Worm (Caenorhabditis elegans) whole organism, early embryonic: ENCODE data around the gene srsx-15.

Source experiments
- B0310.2 ChIP-seq: sonication (generic microtip); optimal IDR thresholded peaks from 2 replicates; lab custom pipeline; 2016; ENCODE audit warnings: mild to moderate bottlenecking, missing genetic modification characterization, missing compliant biosample characterization
- F13C5.2 ChIP-seq: sonication (generic microtip); optimal IDR thresholded peaks from 2 replicates; lab custom pipeline; 2017; ENCODE audit warnings: mild to moderate bottlenecking, missing genetic modification characterization, inconsistent platforms, missing compliant biosample characterization
- aly-1 ChIP-seq: sonication (generic microtip); optimal IDR thresholded peaks from 2 replicates; lab custom pipeline; 2016; ENCODE audit warnings: missing genetic modification characterization, missing compliant biosample characterization
- ama-1 ChIP-seq: fragments of 150-350 bp; optimal IDR thresholded peaks from 2 replicates; lab custom pipeline; 2014
- ceh-13 ChIP-seq: fragments of 200-800 bp; sonication (Bioruptor generic); optimal IDR thresholded peaks from 2 replicates; lab custom pipeline; 2018; ENCODE audit warnings: mild to moderate bottlenecking, missing genetic modification characterization, missing compliant biosample characterization
- ceh-36 ChIP-seq: sonication (generic microtip); optimal IDR thresholded peaks from 2 replicates; lab custom pipeline; 2016; ENCODE audit warnings: missing genetic modification characterization, inconsistent platforms, missing compliant biosample characterization
- ets-7 ChIP-seq: sonication (generic microtip); optimal IDR thresholded peaks from 2 replicates; lab custom pipeline; 2016; ENCODE audit warnings: missing genotype, missing genetic modification characterization, missing compliant biosample characterization
- flt-1 ChIP-seq: fragments of 200-800 bp; sonication (Bioruptor generic); IDR thresholded peaks from 2 replicates; pipeline ENCODE4 v1.3.6; 2022; ENCODE audit warnings: missing genetic modification characterization, missing compliant biosample characterization
- hmbx-1 ChIP-seq: sonication (generic microtip); optimal IDR thresholded peaks from 2 replicates; lab custom pipeline; 2016; ENCODE audit warnings: mild to moderate bottlenecking, missing genetic modification characterization, missing compliant biosample characterization
- hmg-4 ChIP-seq: fragments of 200-800 bp; sonication (Bioruptor generic); optimal IDR thresholded peaks from 2 replicates; lab custom pipeline; 2018; ENCODE audit warnings: mild to moderate bottlenecking, missing genetic modification characterization, missing compliant biosample characterization
- pes-1 ChIP-seq: fragments of 200-800 bp; sonication (Bioruptor generic); IDR thresholded peaks from 2 replicates; pipeline ENCODE4 v1.3.6; 2022; ENCODE audit warnings: missing genetic modification reagents, missing genetic modification characterization, missing compliant biosample characterization
- scrt-1 ChIP-seq: fragments of 200-800 bp; sonication (Bioruptor generic); IDR thresholded peaks from 2 replicates; pipeline ENCODE4 v1.3.6; 2022; ENCODE audit warnings: missing genetic modification characterization, missing compliant biosample characterization
- sea-1 ChIP-seq: fragments of 200-800 bp; sonication (Bioruptor generic); conservative IDR thresholded peaks from 2 replicates; pipeline ENCODE4 v1.3.6; 2022; ENCODE audit warnings: missing genetic modification characterization, missing compliant biosample characterization
- tbx-11 ChIP-seq: fragments of 200-800 bp; sonication (Bioruptor generic); IDR thresholded peaks from 2 replicates; pipeline ENCODE4 v1.3.6; 2022; ENCODE audit warnings: missing genetic modification characterization, missing compliant biosample characterization
- tbx-37 ChIP-seq: fragments of 200-800 bp; sonication (Bioruptor generic); conservative IDR thresholded peaks from 2 replicates; pipeline ENCODE4 v1.3.6; 2022; ENCODE audit warnings: missing genetic modification reagents, missing genetic modification characterization, missing compliant biosample characterization
- tra-4 ChIP-seq: sonication (generic microtip); optimal IDR thresholded peaks from 2 replicates; lab custom pipeline; 2017; ENCODE audit warnings: missing genetic modification characterization, missing compliant biosample characterization

The srsx-15 gene

ce11 chrIV:5654693-5655092, 31.1 kb upstream of the srsx-15 start:
- TF ChIP-seq pes-1 (GFP tag; lab: Robert Waterston, UW), result no peak
- TF ChIP-seq hmbx-1 (tag; lab: Kevin White, UChicago), result no peak
- TF ChIP-seq ets-7 (tag; lab: Kevin White, UChicago), result no peak
- no peak for TF ChIP-seq tbx-11 (GFP tag; lab: Robert Waterston, UW)
- no peak for TF ChIP-seq F13C5.2
- TF ChIP-seq tbx-37 (GFP tag; lab: Robert Waterston, UW), result no peak
- TF ChIP-seq ceh-36 (tag; lab: Kevin White, UChicago), result no peak

ce11 chrIV:5654203-5654602, 30.6 kb upstream of the srsx-15 start:
- TF ChIP-seq tra-4 (tag; lab: Kevin White, UChicago), result no peak
- TF ChIP-seq hmbx-1 (tag; lab: Kevin White, UChicago), result no peak
- no peak for TF ChIP-seq tbx-11 (GFP tag; lab: Robert Waterston, UW)
- TF ChIP-seq sea-1 (GFP tag; lab: Robert Waterston, UW), result no peak
- no peak for TF ChIP-seq ama-1 (lab: Kevin White, UChicago)
- no peak for TF ChIP-seq scrt-1 (GFP tag; lab: Robert Waterston, UW)
- no peak for TF ChIP-seq ceh-13 (GFP tag; lab: Kevin White, UChicago)
- TF ChIP-seq tbx-37 (GFP tag; lab: Robert Waterston, UW), result no peak
- no peak for TF ChIP-seq flt-1
- TF ChIP-seq aly-1 (tag; lab: Kevin White, UChicago), result no peak
- no peak for TF ChIP-seq hmg-4 (GFP tag; lab: Kevin White, UChicago)
- no peak for TF ChIP-seq pes-1 (GFP tag; lab: Robert Waterston, UW)
- TF ChIP-seq B0310.2 (tag; lab: Kevin White, UChicago), result no peak
- no peak for TF ChIP-seq ceh-36 (tag; lab: Kevin White, UChicago)

DNA sequence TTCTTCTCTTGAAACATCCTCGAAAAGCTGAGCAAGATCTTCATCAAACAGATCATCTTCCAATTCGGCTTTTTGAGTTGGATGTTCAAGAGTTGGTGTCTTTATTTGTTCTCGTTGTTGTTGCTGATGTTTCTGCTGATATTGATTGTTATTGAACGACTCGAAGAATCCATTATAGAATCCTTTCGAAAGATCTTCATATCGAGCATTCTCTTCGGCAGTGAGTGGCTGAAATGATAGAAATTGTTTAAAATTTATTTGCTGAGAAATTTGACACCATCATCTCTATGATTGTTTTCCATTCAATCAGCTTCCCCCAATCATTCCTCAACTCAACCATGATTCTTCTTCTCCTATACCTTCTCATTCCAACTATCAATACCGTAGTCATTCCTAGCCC, 30.0 kb upstream of the srsx-15 start, which contains the start of gene clec-178:
Gene clec-178 (plus strand): TSS at position 301 of the 400 bp plus-strand sequence.
- no peak for TF ChIP-seq tra-4 (tag; lab: Kevin White, UChicago)
- no peak for TF ChIP-seq aly-1 (tag; lab: Kevin White, UChicago)
- TF ChIP-seq tbx-37 (GFP tag; lab: Robert Waterston, UW), result no peak
- TF ChIP-seq hmbx-1 (tag; lab: Kevin White, UChicago), result no peak
- no peak for TF ChIP-seq ceh-13 (GFP tag; lab: Kevin White, UChicago)

ce11 chrIV:5652811-5653483, 29.3 kb upstream of the srsx-15 start:
- TF ChIP-seq B0310.2 (tag; lab: Kevin White, UChicago), result no peak
- no peak for TF ChIP-seq ceh-36 (tag; lab: Kevin White, UChicago)
- no peak for TF ChIP-seq tbx-37 (GFP tag; lab: Robert Waterston, UW)
- TF ChIP-seq tra-4 (tag; lab: Kevin White, UChicago), result no peak
- TF ChIP-seq ets-7 (tag; lab: Kevin White, UChicago), result no peak
- peak; percentile 27 for TF ChIP-seq ama-1 (lab: Kevin White, UChicago)
- no peak for TF ChIP-seq ceh-13 (GFP tag; lab: Kevin White, UChicago)

ce11 chrIV:5650761-5651332, 27.2 kb upstream of the srsx-15 start:
- TF ChIP-seq ceh-13 (GFP tag; lab: Kevin White, UChicago), result no peak
- TF ChIP-seq ceh-36 (tag; lab: Kevin White, UChicago), result no peak
- no peak for TF ChIP-seq hmbx-1 (tag; lab: Kevin White, UChicago)
- TF ChIP-seq ets-7 (tag; lab: Kevin White, UChicago), result no peak
- TF ChIP-seq ama-1 (lab: Kevin White, UChicago), result no peak
- no peak for TF ChIP-seq aly-1 (tag; lab: Kevin White, UChicago)
- TF ChIP-seq hmg-4 (GFP tag; lab: Kevin White, UChicago), result no peak
- TF ChIP-seq pes-1 (GFP tag; lab: Robert Waterston, UW), result no peak
- TF ChIP-seq B0310.2 (tag; lab: Kevin White, UChicago), result no peak
- TF ChIP-seq tbx-37 (GFP tag; lab: Robert Waterston, UW), result no peak
- TF ChIP-seq sea-1 (GFP tag; lab: Robert Waterston, UW), result no peak
- TF ChIP-seq F13C5.2, result no peak
- no peak for TF ChIP-seq scrt-1 (GFP tag; lab: Robert Waterston, UW)
- TF ChIP-seq tbx-11 (GFP tag; lab: Robert Waterston, UW), result no peak
- no peak for TF ChIP-seq tra-4 (tag; lab: Kevin White, UChicago)

ce11 chrIV:5649073-5649583, 25.5 kb upstream of the srsx-15 start, which contains the start of gene csn-5:
csn-5 (plus strand) TSS chrIV:5649533.
- TF ChIP-seq tra-4 (tag; lab: Kevin White, UChicago), result no peak
- TF ChIP-seq F13C5.2, result no peak
- TF ChIP-seq hmbx-1 (tag; lab: Kevin White, UChicago), result no peak
- TF ChIP-seq B0310.2 (tag; lab: Kevin White, UChicago), result no peak
- no peak for TF ChIP-seq aly-1 (tag; lab: Kevin White, UChicago)
- TF ChIP-seq tbx-11 (GFP tag; lab: Robert Waterston, UW), result no peak
- TF ChIP-seq scrt-1 (GFP tag; lab: Robert Waterston, UW), result no peak
- TF ChIP-seq ets-7 (tag; lab: Kevin White, UChicago), result no peak

DNA sequence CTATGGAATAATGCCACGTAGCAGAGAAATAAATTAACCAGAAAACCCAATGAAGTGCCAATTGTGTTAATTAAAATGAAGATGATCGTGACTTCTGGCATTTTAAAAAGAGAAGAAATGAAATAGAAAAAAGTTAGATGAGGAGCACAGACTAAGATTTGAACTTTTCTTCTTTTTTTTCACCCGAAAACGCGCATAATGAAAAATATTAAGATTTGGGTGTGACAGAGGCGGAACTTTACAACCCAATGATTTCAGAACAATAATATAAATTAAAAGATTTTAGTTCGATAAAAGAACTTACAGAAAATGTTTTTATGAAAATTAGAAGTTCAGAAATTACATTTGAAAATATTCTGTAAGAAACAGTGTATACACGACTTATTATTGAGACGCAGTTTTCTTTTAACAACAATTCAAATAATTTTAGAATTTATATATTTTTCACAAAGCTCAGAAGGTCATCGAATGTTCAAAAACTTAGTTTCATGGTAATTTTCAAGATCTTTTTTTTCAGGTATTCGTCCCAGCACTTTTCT, 22.0 kb upstream of the srsx-15 start, which contains the start of the genes srd-8 and B0547.2:
Gene srd-8 (minus strand): TSS at position 101 of the 539 bp plus-strand sequence.
Gene B0547.2 (plus strand): TSS at position 489 of the 539 bp plus-strand sequence.
- TF ChIP-seq hmg-4 (GFP tag; lab: Kevin White, UChicago) (no peak), ceh-36 (tag; lab: Kevin White, UChicago) (no peak), ama-1 (lab: Kevin White, UChicago) (no peak), flt-1 (no peak), aly-1 (tag; lab: Kevin White, UChicago) (no peak), ceh-13 (GFP tag; lab: Kevin White, UChicago) (no peak), F13C5.2 (no peak), pes-1 (GFP tag; lab: Robert Waterston, UW) (no peak), tbx-11 (GFP tag; lab: Robert Waterston, UW) (no peak), hmbx-1 (tag; lab: Kevin White, UChicago) (no peak)
